Fruit fly (Drosophila melanogaster): ENCODE measurements around the gene dos.

Gene dos

dm6 chr3L:2579557-2580224 is 9.5 kb upstream of the dos start (continued):
- no peak for TF ChIP-seq pan (optimal IDR thresholded peaks at IDR 0.05)
- TF ChIP-seq pan (GFP tag; optimal IDR thresholded peaks at IDR 0.05 in 1 of 2, IDR thresholded peaks at IDR 0.05 in 1 of 2) = no peak
- no peak; the same call in 2 of the 3 replicates for TF ChIP-seq Opbp (GFP tag; IDR thresholded peaks at IDR 0.05; ENCODE audit: partially characterized antibody)
- no peak for TF ChIP-seq Optix (GFP tag; IDR thresholded peaks at IDR 0.05)
- no peak for TF ChIP-seq phol (tag; optimal IDR thresholded peaks at IDR 0.05)
- TF ChIP-seq ham (GFP tag; IDR thresholded peaks at IDR 0.05) = no peak
- no peak for TF ChIP-seq Atf6 (GFP tag; IDR thresholded peaks at IDR 0.05)
- no peak for TF ChIP-seq lab (GFP tag; optimal IDR thresholded peaks at IDR 0.05)
- TF ChIP-seq CG11398 (GFP tag; optimal IDR thresholded peaks at IDR 0.05) = no peak
- TF ChIP-seq lbe (GFP tag; optimal IDR thresholded peaks at IDR 0.05) = no peak
- TF ChIP-seq Hmx (GFP tag; optimal IDR thresholded peaks at IDR 0.05) = no peak
- TF ChIP-seq CG16813 (GFP tag; IDR thresholded peaks at IDR 0.05; ENCODE audit: partially characterized antibody) = peak; percentile 69
- no peak for TF ChIP-seq CG2889 (GFP tag; IDR thresholded peaks at IDR 0.05)
- no peak for TF ChIP-seq maf-S (GFP tag; optimal IDR thresholded peaks at IDR 0.05)
- TF ChIP-seq CG4617 (GFP tag; optimal IDR thresholded peaks at IDR 0.05; ENCODE audit: borderline replicate concordance) = no peak
- no peak for TF ChIP-seq shn (GFP tag; optimal IDR thresholded peaks at IDR 0.05)
- no peak for TF ChIP-seq Hey (tag; optimal IDR thresholded peaks at IDR 0.05)
- no peak for TF ChIP-seq CG8765 (GFP tag; IDR thresholded peaks at IDR 0.05)
- TF ChIP-seq croc (GFP tag; conservative IDR thresholded peaks at IDR 0.05) = no peak
- no peak for TF ChIP-seq CG4282 (GFP tag; optimal IDR thresholded peaks at IDR 0.05)
- peak; percentile 76 for TF ChIP-seq sna (GFP tag; IDR thresholded peaks at IDR 0.05; ENCODE audit: partially characterized antibody)
- no peak for TF ChIP-seq Ets97D (GFP tag; optimal IDR thresholded peaks at IDR 0.05)
- TF ChIP-seq gcm (GFP tag; optimal IDR thresholded peaks at IDR 0.05) = no peak
- no peak for TF ChIP-seq Lhr (GFP tag; optimal IDR thresholded peaks at IDR 0.05)
- TF ChIP-seq CG11456 (GFP tag; IDR thresholded peaks at IDR 0.05) = no peak
- no peak for TF ChIP-seq sr (GFP tag; IDR thresholded peaks at IDR 0.05)
- TF ChIP-seq lov (optimal IDR thresholded peaks at IDR 0.05) = no peak
- no peak for TF ChIP-seq lov (GFP tag; IDR thresholded peaks at IDR 0.05)
- TF ChIP-seq Scr (GFP tag; IDR thresholded peaks at IDR 0.05; ENCODE audit: partially characterized antibody) = peak; percentile 71
- no peak for TF ChIP-seq ro (GFP tag; IDR thresholded peaks at IDR 0.05)
- TF ChIP-seq Dp (GFP tag; optimal IDR thresholded peaks at IDR 0.05) = no peak
- peak; percentile 21 for TF ChIP-seq cg (GFP tag; optimal IDR thresholded peaks at IDR 0.05)
- TF ChIP-seq sd (tag; optimal IDR thresholded peaks at IDR 0.05) = no peak
- TF ChIP-seq row (GFP tag; IDR thresholded peaks at IDR 0.05) = no peak
- no peak for TF ChIP-seq CG10267 (tag; optimal IDR thresholded peaks at IDR 0.05)
- no peak for TF ChIP-seq CG10274 (GFP tag; optimal IDR thresholded peaks at IDR 0.05)
- TF ChIP-seq CG2678 (tag; optimal IDR thresholded peaks at IDR 0.05) = no peak
- no peak for TF ChIP-seq CTCF (GFP tag; optimal IDR thresholded peaks at IDR 0.05)
- no peak for TF ChIP-seq sima (GFP tag; optimal IDR thresholded peaks at IDR 0.05)
- TF ChIP-seq CG4730 (GFP tag; IDR thresholded peaks at IDR 0.05) = no peak
- TF ChIP-seq Deaf1 (tag; optimal IDR thresholded peaks at IDR 0.05) = no peak
- TF ChIP-seq CG3726 (GFP tag; IDR thresholded peaks at IDR 0.05) = no peak
- TF ChIP-seq dmrt99B (tag; optimal IDR thresholded peaks at IDR 0.05) = no peak
- no peak for TF ChIP-seq CG10654 (GFP tag; optimal IDR thresholded peaks at IDR 0.05)
- peak in 1 of 2 experiments; percentile 39 for TF ChIP-seq Hr78 (GFP tag; optimal IDR thresholded peaks at IDR 0.05)
- no peak for TF ChIP-seq B-H1 (GFP tag; IDR thresholded peaks at IDR 0.05)
- no peak for TF ChIP-seq da (GFP tag; optimal IDR thresholded peaks at IDR 0.05)
- peak in 1 of 2 experiments; percentile 37 for TF ChIP-seq Dfd (GFP tag; optimal IDR thresholded peaks at IDR 0.05)
- no peak for TF ChIP-seq CG31224 (GFP tag; IDR thresholded peaks at IDR 0.05)
- no peak for TF ChIP-seq eyg (GFP tag; optimal IDR thresholded peaks at IDR 0.05)
- no peak for TF ChIP-seq CG18599 (GFP tag; optimal IDR thresholded peaks at IDR 0.05)
